Fruit fly (Drosophila melanogaster) whole organism, pupa: Measurements from ENCODE around the gene mtgo.

Source experiments
- CG10348 ChIP-seq: fragments of 200-800 bp; sonication (Bioruptor generic); IDR thresholded peaks from 2 replicates; pipeline ENCODE4 v1.3.6; 2022; ENCODE audit warnings: missing biosample characterization, missing genetic modification characterization
- CG12605 ChIP-seq: fragments of 200-800 bp; sonication (Bioruptor generic); IDR thresholded peaks from 2 replicates; pipeline ENCODE4 v1.3.6; 2022; ENCODE audit warnings: missing biosample characterization, missing genetic modification characterization
- CG32121 ChIP-seq: fragments of 200-800 bp; sonication (Bioruptor generic); IDR thresholded peaks from 2 replicates; pipeline ENCODE4 v1.3.6; 2022; ENCODE audit warnings: missing biosample characterization, missing genetic modification characterization
- CG34367 ChIP-seq: fragments of 200-800 bp; sonication (Bioruptor generic); optimal IDR thresholded peaks from 2 replicates; lab custom pipeline; 2018; ENCODE audit warnings: missing biosample characterization, mild to moderate bottlenecking, missing genetic modification characterization
- CG4496 ChIP-seq: fragments of 200-800 bp; sonication (Bioruptor generic); IDR thresholded peaks from 3 replicates; pipeline ENCODE4 v1.3.6; 2022; ENCODE audit warnings: missing biosample characterization, missing genetic modification characterization
- CG8301 ChIP-seq: fragments of 200-800 bp; sonication (Bioruptor generic); optimal IDR thresholded peaks from 2 replicates; lab custom pipeline; 2018; ENCODE audit warnings: missing biosample characterization, mild to moderate bottlenecking, missing genetic modification characterization
- Ets98B ChIP-seq: fragments of 200-800 bp; sonication (Bioruptor generic); IDR thresholded peaks from 2 replicates; pipeline ENCODE4 v1.3.6; 2022; ENCODE audit warnings: missing biosample characterization, missing genetic modification characterization
- Pif1A ChIP-seq: fragments of 200-800 bp; sonication (Bioruptor generic); optimal IDR thresholded peaks from 3 replicates; lab custom pipeline; 2016; ENCODE audit warnings: missing biosample characterization, missing genetic modification characterization
- rn ChIP-seq: fragments of 200-800 bp; sonication (Bioruptor generic); IDR thresholded peaks from 2 replicates; pipeline ENCODE4 v1.3.6; 2022; ENCODE audit warnings: missing biosample characterization, missing genetic modification characterization

dm6 chr2L:16533386-16533773, 11.4 kb upstream of the mtgo start:
- TF ChIP-seq Pif1A (GFP tag; lab: Kevin White, UChicago): no peak
- TF ChIP-seq CG10348 (GFP tag; lab: Robert Waterston, UW): no peak
- TF ChIP-seq CG12605 (GFP tag; lab: Robert Waterston, UW): no peak
- no peak for TF ChIP-seq rn
- TF ChIP-seq CG8301 (tag; lab: Kevin White, UChicago): no peak
- 0 out of 2 replicates have a peak, but pooled peaks have one; percentile 64 for TF ChIP-seq CG32121 (GFP tag; lab: Robert Waterston, UW)
- TF ChIP-seq CG4496 (GFP tag; lab: Robert Waterston, UW): no peak
- TF ChIP-seq CG34367 (tag; lab: Kevin White, UChicago): no peak
- TF ChIP-seq Ets98B: 0 out of 2 replicates have a peak, but pooled peaks have one; percentile 8
